Fruit fly (Drosophila melanogaster): ENCODE results near the gene CG5877.

CG5877 gene

DNA sequence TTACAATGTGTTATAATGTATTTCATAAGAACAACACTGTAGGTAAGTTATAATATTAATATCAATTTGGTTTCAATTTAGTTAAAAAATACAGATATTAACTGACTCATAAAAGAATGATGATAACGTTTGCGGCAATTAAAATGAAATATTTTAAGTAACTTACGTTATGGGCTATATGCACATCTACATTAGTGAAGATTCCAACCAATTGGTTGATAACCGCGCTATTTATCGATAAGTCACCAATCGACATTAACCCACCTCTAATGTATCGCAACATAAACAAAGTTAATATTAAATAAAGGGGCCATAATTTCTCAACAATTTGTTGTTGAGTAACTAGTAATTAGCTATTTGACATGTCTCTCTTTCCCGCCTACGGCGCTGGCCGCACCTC is at the start of gene CG5877:
Gene CG5877, plus strand, starts transcription at position 238 of the 400 bp plus-strand sequence.
- TF ChIP-seq CG4496 (GFP tag; IDR thresholded peaks at IDR 0.05) (no peak), CG13204 (GFP tag; optimal IDR thresholded peaks at IDR 0.05) (no peak), Snoo (tag; optimal IDR thresholded peaks at IDR 0.05) (no peak), rn (GFP tag; IDR thresholded peaks at IDR 0.05) (no peak), EcR (GFP tag; optimal IDR thresholded peaks at IDR 0.05) (no peak), D1 (tag; optimal IDR thresholded peaks at IDR 0.05) (no peak), CG8301 (tag; optimal IDR thresholded peaks at IDR 0.05) (no peak)

DNA sequence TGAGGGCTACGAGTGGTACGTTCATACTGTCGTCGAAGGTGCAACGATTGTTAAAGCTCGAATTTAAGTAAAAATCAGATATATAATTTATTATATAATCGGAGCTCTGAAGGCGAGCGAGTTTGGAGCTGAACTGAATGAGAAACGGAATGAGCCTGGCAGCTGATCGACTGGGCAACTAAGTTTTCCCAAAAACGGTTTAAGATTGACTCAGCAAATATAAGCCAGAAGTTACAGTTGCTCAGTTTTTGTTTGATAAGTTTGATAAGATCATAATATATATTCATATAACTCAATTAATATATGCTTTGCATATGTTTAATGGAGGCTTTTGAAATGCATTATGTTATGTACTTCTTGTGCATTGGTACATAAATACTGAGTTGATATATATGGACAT is 48.0 kb upstream of the CG5877 start, which contains the start of gene PPYR1:
Gene PPYR1, minus strand, starts transcription at position 101 of the 400 bp plus-strand sequence.
- no peak for TF ChIP-seq EcR (GFP tag; optimal IDR thresholded peaks at IDR 0.05)
- no peak for TF ChIP-seq CG34367 (tag; optimal IDR thresholded peaks at IDR 0.05)
- TF ChIP-seq CG8301 (tag; optimal IDR thresholded peaks at IDR 0.05), result no peak
- no peak for TF ChIP-seq D1 (tag; optimal IDR thresholded peaks at IDR 0.05)
- TF ChIP-seq gl (tag; optimal IDR thresholded peaks at IDR 0.05), result no peak

DNA sequence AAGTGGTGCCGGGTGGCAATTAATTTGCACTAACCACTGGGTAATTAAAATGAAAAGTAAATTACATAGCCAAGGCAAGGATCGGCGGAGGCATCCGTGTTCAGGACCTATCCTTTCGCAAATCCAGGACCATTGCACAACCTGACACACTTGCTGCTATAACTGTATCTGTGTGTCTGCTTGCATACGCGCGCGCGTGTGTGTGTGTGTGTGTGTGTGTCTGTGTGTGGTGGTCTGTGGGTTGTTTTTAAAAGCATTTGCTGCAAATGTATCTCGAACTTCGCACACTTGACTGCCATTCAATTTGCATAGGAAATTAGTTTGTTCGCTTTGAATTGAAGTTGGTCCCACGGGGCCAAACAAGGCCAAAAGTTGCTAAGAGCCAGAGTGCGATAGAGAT is 33.5 kb upstream of the CG5877 start:
- TF ChIP-seq CG12605 (GFP tag; IDR thresholded peaks at IDR 0.05) (no peak), D1 (tag; optimal IDR thresholded peaks at IDR 0.05) (no peak), Pif1A (GFP tag; optimal IDR thresholded peaks at IDR 0.05) (no peak), fd96Ca (GFP tag; IDR thresholded peaks at IDR 0.05) (no peak), CG32121 (GFP tag; IDR thresholded peaks at IDR 0.05) (no peak), CG4496 (GFP tag; IDR thresholded peaks at IDR 0.05) (no peak), CG14655 (GFP tag; optimal IDR thresholded peaks at IDR 0.05) (no peak), CG8159 (tag; optimal IDR thresholded peaks at IDR 0.05) (no peak), CG17806 (tag; optimal IDR thresholded peaks at IDR 0.05) (no peak), CG15710 (tag; optimal IDR thresholded peaks at IDR 0.05) (no peak), CG8301 (tag; optimal IDR thresholded peaks at IDR 0.05) (no peak), Ets98B (GFP tag; IDR thresholded peaks at IDR 0.05) (no peak), CG10348 (GFP tag; IDR thresholded peaks at IDR 0.05) (no peak), gl (tag; optimal IDR thresholded peaks at IDR 0.05) (no peak)

DNA sequence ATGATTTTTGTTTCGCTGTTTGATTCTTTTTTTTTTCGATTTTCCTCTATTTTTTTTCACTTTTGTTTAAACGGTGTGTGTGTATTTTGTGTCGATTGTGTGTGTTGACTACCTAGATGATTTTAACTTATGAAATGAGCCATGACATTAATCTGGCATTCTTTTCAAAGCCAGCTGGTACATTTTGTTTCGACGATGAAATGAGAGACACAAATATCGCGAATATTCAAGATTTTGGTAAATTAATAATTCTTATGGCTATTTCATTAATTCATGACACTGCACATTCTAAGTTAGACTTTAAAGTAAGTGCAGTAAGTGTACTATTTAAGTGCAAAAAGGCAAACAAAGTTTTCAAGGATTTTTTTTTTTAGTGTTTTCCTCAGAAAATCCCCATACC is 20.5 kb upstream of the CG5877 start, which contains the start of gene CG9106:
Gene CG9106, minus strand, starts transcription at position 101 of the 400 bp plus-strand sequence.
- TF ChIP-seq Pif1A (GFP tag; optimal IDR thresholded peaks at IDR 0.05) (no peak), D1 (tag; optimal IDR thresholded peaks at IDR 0.05) (no peak), Snoo (tag; optimal IDR thresholded peaks at IDR 0.05) (no peak), CG32121 (GFP tag; IDR thresholded peaks at IDR 0.05) (no peak), EcR (GFP tag; optimal IDR thresholded peaks at IDR 0.05) (no peak), CG4496 (GFP tag; IDR thresholded peaks at IDR 0.05) (no peak), CG10348 (GFP tag; IDR thresholded peaks at IDR 0.05) (no peak)

DNA sequence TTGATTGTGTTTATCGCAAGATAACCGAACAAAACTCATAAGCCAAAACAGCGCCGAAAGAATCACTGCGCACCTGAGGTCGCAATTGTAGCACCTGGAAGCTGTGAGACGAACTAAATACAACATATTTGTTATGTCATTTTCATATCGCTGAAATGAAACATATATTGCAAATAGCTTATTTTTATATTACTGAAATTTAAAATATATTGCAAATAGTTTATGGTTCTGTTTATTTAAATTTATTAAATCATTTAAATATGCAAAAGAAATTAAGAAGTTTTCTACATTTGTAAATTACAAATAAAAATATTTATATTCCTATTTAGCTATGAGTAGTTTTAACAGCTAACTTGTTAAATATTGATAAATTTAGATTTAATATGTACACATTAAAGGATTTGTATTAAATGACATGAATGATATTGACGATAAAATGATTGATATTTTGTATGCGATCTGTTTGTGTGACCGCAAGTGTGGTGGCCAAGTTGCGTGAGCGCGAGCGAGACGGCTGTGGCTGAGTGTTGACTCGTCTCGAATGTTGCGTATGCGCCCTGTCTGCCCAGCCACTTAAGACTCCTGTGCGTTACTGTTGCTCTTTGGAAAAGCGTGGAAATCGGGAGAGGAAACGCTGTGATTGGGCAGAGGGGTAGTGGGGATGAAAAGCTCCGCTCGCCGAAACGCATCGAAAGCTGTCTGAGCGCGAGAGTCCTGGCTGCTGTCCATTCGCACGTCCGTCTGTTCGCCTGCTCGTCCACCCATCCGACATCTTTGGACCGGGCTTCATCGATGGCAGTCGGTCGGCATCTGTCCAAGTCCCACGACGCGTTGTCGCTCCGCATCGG is 4.4 kb downstream of the CG5877 start, which contains the start of gene gce:
Gene gce, plus strand, starts transcription at position 798 of the 848 bp plus-strand sequence.
- TF ChIP-seq rn (GFP tag; IDR thresholded peaks at IDR 0.05) (no peak), CG12605 (GFP tag; IDR thresholded peaks at IDR 0.05) (0 out of 2 replicates have a peak, but pooled peaks have one; percentile 5), D1 (tag; optimal IDR thresholded peaks at IDR 0.05) (no peak), CG13204 (GFP tag; optimal IDR thresholded peaks at IDR 0.05) (no peak), fd96Ca (GFP tag; IDR thresholded peaks at IDR 0.05) (peak; percentile 30; the same call in 1 of the 3 replicates), CG4496 (GFP tag; IDR thresholded peaks at IDR 0.05) (no peak), CG14655 (GFP tag; optimal IDR thresholded peaks at IDR 0.05) (peak; percentile 16), CG34367 (tag; optimal IDR thresholded peaks at IDR 0.05) (no peak), Ets98B (GFP tag; IDR thresholded peaks at IDR 0.05) (peak; percentile 25; the same call in 1 of the 2 replicates), CG8159 (tag; optimal IDR thresholded peaks at IDR 0.05) (peak; percentile 27), CG17806 (tag; optimal IDR thresholded peaks at IDR 0.05) (no peak), Snoo (tag; optimal IDR thresholded peaks at IDR 0.05) (peak; percentile 6), Pif1A (GFP tag; optimal IDR thresholded peaks at IDR 0.05) (no peak), gl (tag; optimal IDR thresholded peaks at IDR 0.05) (no peak), CG9948 (tag; optimal IDR thresholded peaks at IDR 0.05) (peak; percentile 9), CG10348 (GFP tag; IDR thresholded peaks at IDR 0.05) (no peak), CG32121 (GFP tag; IDR thresholded peaks at IDR 0.05) (0 out of 2 replicates have a peak, but pooled peaks have one; percentile 31), EcR (GFP tag; optimal IDR thresholded peaks at IDR 0.05) (no peak), CG15710 (tag; optimal IDR thresholded peaks at IDR 0.05) (peak; percentile 6), Pif1B (GFP tag; optimal IDR thresholded peaks at IDR 0.05) (no peak), CG8301 (tag; optimal IDR thresholded peaks at IDR 0.05) (peak; percentile 16)

DNA sequence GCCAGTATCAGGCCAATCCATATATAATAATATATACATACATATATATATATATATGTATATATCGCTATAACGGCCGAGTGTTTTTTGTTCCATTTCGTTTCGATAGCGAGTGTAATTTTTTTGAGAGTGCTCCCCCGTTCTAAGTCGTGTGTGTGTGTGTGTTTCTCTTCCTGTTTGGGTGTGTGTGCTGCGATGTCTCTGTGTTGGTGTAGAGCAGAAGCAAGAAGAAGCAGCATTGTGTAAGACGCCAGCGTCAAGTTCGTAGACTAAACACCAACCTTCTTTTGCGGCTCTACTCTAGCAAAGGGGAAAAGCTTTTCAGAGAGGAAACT is 5.1 kb downstream of the CG5877 start:
- TF ChIP-seq Pif1A (GFP tag; optimal IDR thresholded peaks at IDR 0.05) (no peak), CG15710 (tag; optimal IDR thresholded peaks at IDR 0.05) (no peak), CG14655 (GFP tag; optimal IDR thresholded peaks at IDR 0.05) (no peak)

Measured in whole organism, pupa.